Worm (Caenorhabditis elegans): ENCODE data around the gene F59C12.4.

The F59C12.4 gene

ce11 chrX:16564515-16565285, 37.7 kb downstream of the F59C12.4 start:
- no peak for TF ChIP-seq fkh-6 (tag; optimal IDR thresholded peaks at IDR 0.05)
- no peak for TF ChIP-seq ceh-6 (GFP tag; optimal IDR thresholded peaks at IDR 0.05)
- no peak for TF ChIP-seq ceh-30 (tag; optimal IDR thresholded peaks at IDR 0.05)
- TF ChIP-seq K09A11.1 (tag; optimal IDR thresholded peaks at IDR 0.05; ENCODE audit: insufficient read depth): no peak
- no peak for TF ChIP-seq ttx-3 (tag; optimal IDR thresholded peaks at IDR 0.05)
- TF ChIP-seq rnt-1 (tag; optimal IDR thresholded peaks at IDR 0.05): no peak
- no peak for TF ChIP-seq unc-55 (GFP tag; optimal IDR thresholded peaks at IDR 0.05)
- TF ChIP-seq unc-3 (GFP tag; conservative IDR thresholded peaks at IDR 0.05): no peak
- TF ChIP-seq unc-3 (tag; optimal IDR thresholded peaks at IDR 0.05): no peak
- TF ChIP-seq elt-4 (tag; optimal IDR thresholded peaks at IDR 0.05): no peak
- no peak for TF ChIP-seq dve-1 (tag; optimal IDR thresholded peaks at IDR 0.05)
- no peak for TF ChIP-seq K02D7.2 (tag; optimal IDR thresholded peaks at IDR 0.05)

DNA sequence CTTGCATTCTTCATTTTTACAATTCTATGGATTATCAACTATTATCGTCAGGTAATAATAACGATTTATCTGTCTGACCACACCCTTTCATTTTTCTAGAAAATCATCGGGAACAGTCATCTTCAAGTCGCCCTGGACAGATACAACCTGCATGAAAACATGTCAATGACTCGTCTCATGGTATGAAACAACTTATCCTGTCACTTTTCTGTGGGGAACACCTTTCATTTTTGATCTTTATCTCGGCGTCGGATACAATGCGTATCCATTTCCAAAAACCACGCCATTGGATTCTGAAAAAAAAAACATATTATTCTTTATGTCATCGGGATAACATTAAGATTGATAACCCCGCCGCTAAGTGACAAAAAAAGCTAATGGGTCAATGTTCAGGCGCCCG, 41.5 kb downstream of the F59C12.4 start:
- TF ChIP-seq dve-1 (tag; optimal IDR thresholded peaks at IDR 0.05) (no peak), ceh-24 (tag; optimal IDR thresholded peaks at IDR 0.05) (no peak), nhr-232 (tag; optimal IDR thresholded peaks at IDR 0.05) (no peak), tbx-2 (tag; optimal IDR thresholded peaks at IDR 0.05) (no peak), nhr-11 (tag; optimal IDR thresholded peaks at IDR 0.05) (no peak), ceh-48 (tag; optimal IDR thresholded peaks at IDR 0.05) (no peak), hlh-8 (tag; optimal IDR thresholded peaks at IDR 0.05) (no peak), pqm-1 (tag; optimal IDR thresholded peaks at IDR 0.05) (no peak), pax-1 (tag; optimal IDR thresholded peaks at IDR 0.05) (no peak), ceh-30 (tag; optimal IDR thresholded peaks at IDR 0.05) (no peak), syd-9 (tag; optimal IDR thresholded peaks at IDR 0.05) (no peak), hlh-13 (GFP tag; optimal IDR thresholded peaks at IDR 0.05) (no peak), tbx-7 (tag; optimal IDR thresholded peaks at IDR 0.05) (no peak), ceh-22 (tag; optimal IDR thresholded peaks at IDR 0.05) (no peak), ztf-16 (tag; optimal IDR thresholded peaks at IDR 0.05) (no peak), ceh-31 (tag; optimal IDR thresholded peaks at IDR 0.05) (no peak), unc-42 (tag; optimal IDR thresholded peaks at IDR 0.05) (no peak), sdc-2 (tag; optimal IDR thresholded peaks at IDR 0.05) (no peak), fkh-6 (tag; optimal IDR thresholded peaks at IDR 0.05) (no peak), ceh-9 (tag; optimal IDR thresholded peaks at IDR 0.05) (no peak)

- TF ChIP-seq elt-4 (tag; optimal IDR thresholded peaks at IDR 0.05): no peak
- no peak for TF ChIP-seq ama-1 (optimal IDR thresholded peaks at IDR 0.05)
- no peak for TF ChIP-seq pat-9 (tag; optimal IDR thresholded peaks at IDR 0.05)
- no peak for TF ChIP-seq fkh-6 (tag; optimal IDR thresholded peaks at IDR 0.05)
- TF ChIP-seq ceh-9 (tag; optimal IDR thresholded peaks at IDR 0.05): no peak
- no peak for TF ChIP-seq unc-86 (tag; optimal IDR thresholded peaks at IDR 0.05)
- no peak for TF ChIP-seq zip-5 (tag; optimal IDR thresholded peaks at IDR 0.05)
- TF ChIP-seq lin-11 (tag; optimal IDR thresholded peaks at IDR 0.05): no peak
- TF ChIP-seq ceh-31 (tag; optimal IDR thresholded peaks at IDR 0.05): no peak
Observed at ce11 chrX:16559387-16559786, 43.0 kb downstream of the F59C12.4 start.

DNA sequence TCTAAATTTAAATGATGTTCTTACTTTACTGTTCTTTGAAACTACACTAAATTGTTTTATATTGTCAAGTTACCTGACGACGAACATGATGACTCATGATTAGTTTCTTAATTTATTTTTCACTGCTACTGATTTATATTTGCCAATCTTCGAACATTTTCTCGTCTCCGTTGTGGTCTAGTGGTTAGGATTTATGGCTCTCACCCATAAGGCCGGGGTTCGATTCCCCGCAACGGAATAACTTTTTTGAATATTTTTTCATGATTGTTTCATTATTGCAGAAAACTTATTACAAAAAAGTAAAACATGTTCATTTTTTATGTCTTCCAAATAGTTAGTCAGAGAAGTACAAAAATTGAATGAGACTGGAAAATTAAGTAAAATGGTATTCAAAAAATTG, 43.6 kb downstream of the F59C12.4 start:
- TF ChIP-seq unc-42 (tag; optimal IDR thresholded peaks at IDR 0.05) (no peak), npax-4 (tag; optimal IDR thresholded peaks at IDR 0.05) (no peak), ceh-30 (tag; optimal IDR thresholded peaks at IDR 0.05) (no peak), ceh-18 (tag; optimal IDR thresholded peaks at IDR 0.05) (no peak), hlh-30 (tag; optimal IDR thresholded peaks at IDR 0.05; ENCODE audit: insufficient read depth) (no peak), fkh-6 (tag; optimal IDR thresholded peaks at IDR 0.05) (no peak), unc-3 (GFP tag; conservative IDR thresholded peaks at IDR 0.05) (no peak), unc-3 (tag; optimal IDR thresholded peaks at IDR 0.05) (no peak), pqm-1 (tag; optimal IDR thresholded peaks at IDR 0.05) (no peak), ceh-48 (tag; optimal IDR thresholded peaks at IDR 0.05) (no peak), nhr-232 (tag; optimal IDR thresholded peaks at IDR 0.05) (no peak), elt-4 (tag; optimal IDR thresholded peaks at IDR 0.05) (no peak), ceh-2 (tag; optimal IDR thresholded peaks at IDR 0.05) (no peak), ceh-9 (tag; optimal IDR thresholded peaks at IDR 0.05) (no peak), pha-2 (tag; optimal IDR thresholded peaks at IDR 0.05) (no peak), nfya-1 (tag; optimal IDR thresholded peaks at IDR 0.05) (no peak)
